Worm (Caenorhabditis elegans): ENCODE results near the gene ZK688.9.

Gene ZK688.9

DNA sequence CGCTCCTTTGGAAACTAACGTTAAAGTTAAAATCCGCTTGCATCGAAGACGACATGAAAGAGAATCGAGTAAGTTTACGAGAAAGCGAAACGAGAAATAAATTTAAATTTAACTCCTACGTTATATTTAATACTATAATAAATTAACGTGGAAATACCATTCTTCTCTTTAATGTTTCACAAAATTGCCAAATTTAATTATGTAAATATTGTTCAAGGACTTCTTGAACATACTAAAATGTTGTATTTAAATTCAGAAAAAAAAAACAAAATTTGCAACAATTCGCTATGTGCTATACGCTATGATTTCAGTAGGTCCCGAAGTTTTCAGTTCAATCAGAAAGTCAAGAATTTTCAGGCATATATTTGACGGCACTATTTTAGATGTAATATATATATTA lies 14.1 kb upstream of the ZK688.9 start, which contains the start of gene ZK688.10:
Gene ZK688.10, minus strand, starts transcription at position 101 of the 400 bp plus-strand sequence.
- TF ChIP-seq rnt-1 (tag; optimal IDR thresholded peaks at IDR 0.05), result no peak
- no peak for TF ChIP-seq unc-86 (tag; optimal IDR thresholded peaks at IDR 0.05)
- TF ChIP-seq C08G9.2 (tag; optimal IDR thresholded peaks at IDR 0.05), result no peak

DNA sequence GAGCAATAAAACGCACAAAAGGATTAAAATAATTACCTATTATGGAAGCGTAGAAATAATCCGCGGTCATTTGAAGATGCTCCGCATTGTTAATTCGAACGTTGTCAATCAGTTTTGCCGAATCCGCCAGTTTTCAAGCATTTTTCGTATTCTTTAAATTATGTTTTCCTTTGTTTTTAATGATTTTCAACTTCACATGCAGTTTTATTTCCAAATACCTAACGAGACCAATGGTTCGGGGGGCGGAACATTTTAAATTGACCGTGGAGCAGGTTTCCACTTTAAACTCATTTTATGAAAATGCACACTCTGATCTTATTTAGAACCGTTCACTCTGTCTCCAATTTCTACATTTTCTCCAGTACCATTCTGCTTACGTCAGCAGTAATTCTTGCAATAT lies 11.9 kb upstream of the ZK688.9 start, which contains the start of gene ZK688.4:
Gene ZK688.4, plus strand, starts transcription at position 301 of the 400 bp plus-strand sequence.
- TF ChIP-seq ref-2 (tag; optimal IDR thresholded peaks at IDR 0.05), result no peak
- no peak for TF ChIP-seq unc-42 (tag; optimal IDR thresholded peaks at IDR 0.05)
- no peak for TF ChIP-seq fkh-10 (GFP tag; optimal IDR thresholded peaks at IDR 0.05)

DNA sequence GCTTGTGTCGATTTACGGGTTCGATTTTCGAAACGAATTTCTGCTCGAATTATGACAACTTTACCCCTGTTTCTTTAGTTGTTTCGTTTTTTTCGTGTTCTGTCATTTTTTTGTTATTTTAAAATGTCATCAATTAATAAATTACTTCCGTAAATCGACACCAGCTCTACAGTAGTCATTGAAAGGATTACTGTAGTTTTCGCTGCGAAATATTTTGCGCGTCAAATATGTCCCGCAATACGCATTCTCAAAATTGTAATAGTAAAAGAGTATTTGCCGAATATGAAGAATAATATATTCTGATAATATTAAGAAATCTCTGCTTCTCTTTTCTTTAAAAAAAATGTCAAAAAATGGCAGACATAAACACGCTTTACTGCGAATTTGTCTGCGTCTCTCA lies 10.4 kb upstream of the ZK688.9 start:
- TF ChIP-seq dve-1 (tag; optimal IDR thresholded peaks at IDR 0.05) (no peak), hlh-15 (tag; optimal IDR thresholded peaks at IDR 0.05) (no peak), unc-55 (GFP tag; optimal IDR thresholded peaks at IDR 0.05) (no peak), sdc-2 (tag; optimal IDR thresholded peaks at IDR 0.05) (no peak), ceh-24 (tag; optimal IDR thresholded peaks at IDR 0.05) (no peak), fax-1 (tag; optimal IDR thresholded peaks at IDR 0.05) (no peak), lin-11 (tag; optimal IDR thresholded peaks at IDR 0.05) (no peak), ceh-6 (GFP tag; optimal IDR thresholded peaks at IDR 0.05) (no peak), madf-2 (tag; optimal IDR thresholded peaks at IDR 0.05) (no peak), elt-2 (tag; optimal IDR thresholded peaks at IDR 0.05) (no peak), pax-1 (tag; optimal IDR thresholded peaks at IDR 0.05) (no peak)

DNA sequence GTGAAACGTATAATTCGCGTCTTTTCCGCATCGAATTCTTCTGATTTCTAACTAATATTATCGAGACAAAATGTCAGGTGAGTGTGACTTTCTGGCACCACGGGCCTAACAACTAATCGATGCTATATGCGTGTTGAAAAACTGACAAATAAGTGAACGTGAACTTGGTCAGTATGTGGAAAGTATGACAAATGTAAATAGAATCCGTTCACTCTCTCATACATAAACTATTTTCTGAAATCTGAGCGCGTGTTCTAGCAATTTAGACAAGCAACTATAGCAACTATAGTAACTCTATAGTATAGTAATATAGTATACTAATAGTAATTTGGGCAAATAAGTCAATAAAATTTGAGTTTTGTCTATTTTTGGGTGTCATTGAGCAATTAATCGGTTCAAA lies 9.5 kb upstream of the ZK688.9 start:
- TF ChIP-seq nhr-232 (tag; optimal IDR thresholded peaks at IDR 0.05), result no peak
- TF ChIP-seq lim-6 (tag; optimal IDR thresholded peaks at IDR 0.05), result no peak
- TF ChIP-seq ceh-31 (tag; optimal IDR thresholded peaks at IDR 0.05), result no peak
- no peak for TF ChIP-seq odd-2 (tag; optimal IDR thresholded peaks at IDR 0.05)
- no peak for TF ChIP-seq pros-1 (tag; optimal IDR thresholded peaks at IDR 0.05)
- TF ChIP-seq K09A11.1 (tag; optimal IDR thresholded peaks at IDR 0.05; ENCODE audit: insufficient read depth), result no peak
- no peak for TF ChIP-seq K02D7.2 (tag; optimal IDR thresholded peaks at IDR 0.05)
- TF ChIP-seq hlh-8 (tag; optimal IDR thresholded peaks at IDR 0.05), result no peak
- TF ChIP-seq T23F11.4 (GFP tag; optimal IDR thresholded peaks at IDR 0.05), result no peak
- no peak for TF ChIP-seq eyg-1 (tag; optimal IDR thresholded peaks at IDR 0.05)
- TF ChIP-seq ceh-18 (tag; optimal IDR thresholded peaks at IDR 0.05), result no peak

DNA sequence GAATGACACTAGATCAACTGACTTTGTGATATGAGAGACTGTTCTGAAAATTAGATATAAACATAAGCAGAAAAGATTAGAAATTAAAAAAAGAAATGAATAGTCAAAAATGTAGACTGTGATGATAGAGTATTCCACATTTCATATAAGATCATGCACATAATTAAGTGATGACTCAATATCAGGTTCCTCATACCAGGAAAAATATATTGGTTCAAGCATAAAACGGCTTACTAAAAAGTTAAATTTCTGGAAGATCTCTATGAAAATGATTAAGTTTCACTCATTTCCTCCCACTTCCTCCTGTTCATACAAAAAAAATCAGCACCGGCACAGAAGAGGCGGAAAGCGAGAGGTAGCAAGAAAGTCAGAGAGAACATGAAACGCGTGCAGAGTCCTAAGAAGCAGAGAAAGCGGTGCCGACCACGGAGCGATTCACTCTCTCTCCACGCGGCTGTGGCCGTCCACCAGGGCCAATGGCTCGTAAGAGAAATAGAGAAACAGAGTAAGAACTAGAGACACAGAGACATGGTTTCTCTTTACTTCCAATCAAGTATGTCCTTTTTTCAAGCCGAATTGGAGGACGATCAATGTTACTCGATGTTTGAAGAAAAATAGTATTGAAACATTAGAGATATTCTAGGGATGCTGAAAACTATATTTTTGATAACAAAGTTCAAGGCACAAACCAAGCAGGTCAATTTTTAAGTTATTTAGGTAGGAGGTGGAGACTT lies 8.9 kb upstream of the ZK688.9 start, which contains the start of the genes ZK688.5 and fahd-1:
Gene ZK688.5, minus strand, starts transcription at position 51 of the 734 bp plus-strand sequence.
Gene fahd-1, plus strand, starts transcription at position 684 of the 734 bp plus-strand sequence.
- peak; percentile 21 for TF ChIP-seq ets-4 (tag; optimal IDR thresholded peaks at IDR 0.05)
- peak; percentile 19 for TF ChIP-seq F13H6.1 (tag; optimal IDR thresholded peaks at IDR 0.05)
- no peak for TF ChIP-seq dve-1 (tag; optimal IDR thresholded peaks at IDR 0.05)
- TF ChIP-seq npax-4 (tag; optimal IDR thresholded peaks at IDR 0.05), result no peak
- peak; percentile 36 for TF ChIP-seq ceh-14 (tag; optimal IDR thresholded peaks at IDR 0.05)
- TF ChIP-seq ceh-31 (tag; optimal IDR thresholded peaks at IDR 0.05), result peak; percentile 78
- peak; percentile 80 for TF ChIP-seq ceh-34 (tag; optimal IDR thresholded peaks at IDR 0.05)
- TF ChIP-seq hlh-8 (tag; optimal IDR thresholded peaks at IDR 0.05), result no peak
- TF ChIP-seq nfya-1 (tag; optimal IDR thresholded peaks at IDR 0.05), result peak; percentile 91
- TF ChIP-seq rnt-1 (tag; optimal IDR thresholded peaks at IDR 0.05), result peak; percentile 61
- no peak for TF ChIP-seq che-1 (tag; optimal IDR thresholded peaks at IDR 0.05)
- TF ChIP-seq hlh-30 (tag; optimal IDR thresholded peaks at IDR 0.05; ENCODE audit: insufficient read depth), result peak; percentile 61
- peak; percentile 57 for TF ChIP-seq ref-2 (tag; optimal IDR thresholded peaks at IDR 0.05)
- peak; percentile 79 for TF ChIP-seq ceh-18 (tag; optimal IDR thresholded peaks at IDR 0.05)
- TF ChIP-seq ceh-19 (GFP tag; optimal IDR thresholded peaks at IDR 0.05), result no peak
- TF ChIP-seq pag-3 (tag; optimal IDR thresholded peaks at IDR 0.05; ENCODE audit: borderline replicate concordance), result no peak
- TF ChIP-seq pros-1 (tag; optimal IDR thresholded peaks at IDR 0.05), result no peak
- TF ChIP-seq ceh-9 (tag; optimal IDR thresholded peaks at IDR 0.05), result no peak
- TF ChIP-seq C08G9.2 (tag; optimal IDR thresholded peaks at IDR 0.05), result no peak
- no peak for TF ChIP-seq ztf-16 (tag; optimal IDR thresholded peaks at IDR 0.05)
- no peak for TF ChIP-seq unc-86 (tag; optimal IDR thresholded peaks at IDR 0.05)
- no peak for TF ChIP-seq pha-4 (tag; optimal IDR thresholded peaks at IDR 0.05)
- TF ChIP-seq sdc-2 (tag; optimal IDR thresholded peaks at IDR 0.05), result no peak
- no peak for TF ChIP-seq ceh-22 (tag; optimal IDR thresholded peaks at IDR 0.05)
- TF ChIP-seq unc-55 (GFP tag; optimal IDR thresholded peaks at IDR 0.05), result peak; percentile 66
- no peak for TF ChIP-seq ama-1 (optimal IDR thresholded peaks at IDR 0.05)
- TF ChIP-seq tbx-2 (tag; optimal IDR thresholded peaks at IDR 0.05), result peak; percentile 63
- no peak for TF ChIP-seq madf-2 (tag; optimal IDR thresholded peaks at IDR 0.05)

Measured in whole organism, late embryonic.